Fruit fly (Drosophila melanogaster) whole organism, prepupa: ENCODE data around the gene CG34258.

ENCODE experiments used
- Blimp-1 ChIP-seq: fragments of 200-800 bp; sonication (Bioruptor generic); optimal IDR thresholded peaks from 3 replicates; lab custom pipeline; 2017; ENCODE audit warnings: missing biosample characterization, missing genetic modification characterization, mild to moderate bottlenecking, moderate library complexity, missing genetic modification reagents
- CG10631 ChIP-seq: fragments of 200-800 bp; sonication (Bioruptor generic); optimal IDR thresholded peaks from 2 replicates; lab custom pipeline; 2016; ENCODE audit warnings: missing biosample characterization, missing genetic modification characterization
- CG11294 ChIP-seq: fragments of 200-800 bp; sonication (Bioruptor generic); IDR thresholded peaks from 2 replicates; pipeline ENCODE4 v1.3.6; 2022; ENCODE audit warnings: missing biosample characterization, missing genetic modification characterization
- CG11762 ChIP-seq: fragments of 200-800 bp; sonication (Bioruptor generic); optimal IDR thresholded peaks from 3 replicates; lab custom pipeline; 2016; ENCODE audit warnings: missing biosample characterization, missing genetic modification characterization; ENCODE audit not compliant: insufficient read depth
- CG15336 ChIP-seq: fragments of 200-800 bp; sonication (Bioruptor generic); IDR thresholded peaks from 2 replicates; pipeline ENCODE4 v1.3.6; 2022; ENCODE audit warnings: missing biosample characterization, missing genetic modification characterization
- CG1621 ChIP-seq: fragments of 200-800 bp; sonication (Bioruptor generic); optimal IDR thresholded peaks from 3 replicates; lab custom pipeline; 2018; ENCODE audit warnings: missing biosample characterization, mild to moderate bottlenecking, missing genetic modification characterization
- CG34406 ChIP-seq: fragments of 200-800 bp; sonication (Bioruptor generic); optimal IDR thresholded peaks from 3 replicates; lab custom pipeline; 2016; ENCODE audit warnings: missing biosample characterization, missing genetic modification characterization
- CG6163 ChIP-seq: fragments of 200-800 bp; sonication (Bioruptor generic); IDR thresholded peaks from 3 replicates; pipeline ENCODE4 v1.3.6; 2022; ENCODE audit warnings: missing biosample characterization, missing genetic modification characterization
- CG6276 ChIP-seq: fragments of 200-800 bp; sonication (Bioruptor generic); optimal IDR thresholded peaks from 2 replicates; lab custom pipeline; 2017; ENCODE audit warnings: missing biosample characterization, mild to moderate bottlenecking, missing genetic modification characterization
- CG6792 ChIP-seq: fragments of 200-800 bp; sonication (Bioruptor generic); optimal IDR thresholded peaks from 3 replicates; lab custom pipeline; 2016; ENCODE audit warnings: missing biosample characterization, missing genetic modification characterization
- CG6808 ChIP-seq: fragments of 200-800 bp; sonication (Bioruptor generic); optimal IDR thresholded peaks from 3 replicates; lab custom pipeline; 2017; ENCODE audit warnings: missing biosample characterization, missing genetic modification characterization, mild to moderate bottlenecking, moderate library complexity, missing genetic modification reagents
- CG8632 ChIP-seq: fragments of 200-800 bp; sonication (Bioruptor generic); optimal IDR thresholded peaks from 3 replicates; lab custom pipeline; 2016; ENCODE audit warnings: missing biosample characterization, missing genetic modification characterization
- Eip78C ChIP-seq: fragments of 200-800 bp; sonication (Bioruptor generic); peaks from one replicate; lab custom pipeline; 2016; ENCODE audit warnings: missing biosample characterization, missing genetic modification characterization
- Ets21C ChIP-seq: fragments of 200-800 bp; sonication (Bioruptor generic); optimal IDR thresholded peaks from 3 replicates; lab custom pipeline; 2016; ENCODE audit warnings: missing biosample characterization, missing genetic modification characterization
- Ets96B ChIP-seq: fragments of 200-800 bp; optimal IDR thresholded peaks from 2 replicates; lab custom pipeline; 2019; ENCODE audit warnings: missing biosample characterization, mild to moderate bottlenecking, missing genetic modification characterization, moderate library complexity
- Gug ChIP-seq: fragments of 200-800 bp; sonication (Bioruptor generic); IDR thresholded peaks from 2 replicates; pipeline ENCODE4 v1.3.6; 2022; ENCODE audit warnings: missing biosample characterization, missing genetic modification characterization
- Hr39 ChIP-seq: fragments of 200-800 bp; sonication (Bioruptor generic); optimal IDR thresholded peaks from 2 replicates; lab custom pipeline; 2016; ENCODE audit warnings: missing biosample characterization, missing genetic modification characterization
- Lpt ChIP-seq: fragments of 200-800 bp; sonication (Bioruptor generic); optimal IDR thresholded peaks from 3 replicates; lab custom pipeline; 2016; ENCODE audit warnings: missing biosample characterization, missing genetic modification characterization
- Met ChIP-seq: fragments of 200-800 bp; sonication (Bioruptor generic); optimal IDR thresholded peaks from 3 replicates; lab custom pipeline; 2016; ENCODE audit warnings: missing biosample characterization, missing genetic modification characterization
- OdsH ChIP-seq: fragments of 200-800 bp; sonication (Bioruptor generic); optimal IDR thresholded peaks from 3 replicates; lab custom pipeline; 2016; ENCODE audit warnings: missing biosample characterization, missing genetic modification characterization
- Sox14 ChIP-seq: fragments of 200-800 bp; sonication (Bioruptor generic); optimal IDR thresholded peaks from 3 replicates; lab custom pipeline; 2016; ENCODE audit warnings: missing biosample characterization, missing genetic modification characterization
- Sox15 ChIP-seq: fragments of 200-800 bp; sonication (Bioruptor generic); optimal IDR thresholded peaks from 3 replicates; lab custom pipeline; 2016; ENCODE audit warnings: missing biosample characterization, missing genetic modification characterization
- cyc ChIP-seq: fragments of 200-800 bp; sonication (Bioruptor generic); optimal IDR thresholded peaks from 3 replicates; lab custom pipeline; 2016; ENCODE audit warnings: missing biosample characterization, missing genetic modification characterization
- dac ChIP-seq: fragments of 200-800 bp; sonication (Bioruptor generic); optimal IDR thresholded peaks from 2 replicates; lab custom pipeline; 2017; ENCODE audit warnings: missing biosample characterization, mild to moderate bottlenecking, missing genetic modification characterization
- dsx ChIP-seq: fragments of 200-800 bp; optimal IDR thresholded peaks from 3 replicates; lab custom pipeline; 2019; ENCODE audit warnings: missing biosample characterization, mild to moderate bottlenecking, missing genetic modification characterization, moderate library complexity; ENCODE audit not compliant: poor library complexity, severe bottlenecking
- eg ChIP-seq: fragments of 200-800 bp; sonication (Bioruptor generic); IDR thresholded peaks from 3 replicates; pipeline ENCODE4 v1.3.6; 2022; ENCODE audit warnings: missing biosample characterization, missing genetic modification characterization
- esn ChIP-seq: fragments of 200-800 bp; sonication (Bioruptor generic); optimal IDR thresholded peaks from 2 replicates; lab custom pipeline; 2016; ENCODE audit warnings: missing biosample characterization, mild to moderate bottlenecking, missing genetic modification characterization, moderate library complexity
- fkh ChIP-seq: fragments of 200-800 bp; sonication (Bioruptor generic); optimal IDR thresholded peaks from 3 replicates; lab custom pipeline; 2017; ENCODE audit warnings: missing biosample characterization, mild to moderate bottlenecking, missing genetic modification characterization, moderate library complexity
- lz ChIP-seq: fragments of 200-800 bp; sonication (Bioruptor generic); optimal IDR thresholded peaks from 3 replicates; lab custom pipeline; 2016; ENCODE audit warnings: missing biosample characterization, missing genetic modification characterization
- net ChIP-seq: fragments of 200-800 bp; sonication (Bioruptor generic); optimal IDR thresholded peaks from 3 replicates; lab custom pipeline; 2016; ENCODE audit warnings: missing biosample characterization, missing genetic modification characterization
- salr ChIP-seq, 2 experiments: fragments of 200-800 bp; sonication (Bioruptor generic); optimal IDR thresholded peaks; 3 replicates each; lab custom pipeline; 2016 to 2018; ENCODE audit warnings: missing biosample characterization in 2 of 2, missing genetic modification characterization in 2 of 2, mild to moderate bottlenecking in 1 of 2
- ss ChIP-seq, 2 experiments: fragments of 200-800 bp; sonication (Bioruptor generic); optimal IDR thresholded peaks; 2 replicates in 1 of 2; 3 replicates in 1 of 2; lab custom pipeline; 2017 to 2018; ENCODE audit warnings: mild to moderate bottlenecking in 2 of 2, missing biosample characterization in 2 of 2, missing genetic modification characterization in 2 of 2, moderate library complexity in 1 of 2
- svp ChIP-seq: fragments of 200-800 bp; sonication (Bioruptor generic); peaks from one replicate; lab custom pipeline; 2016; ENCODE audit warnings: missing biosample characterization, missing genetic modification characterization
- topi ChIP-seq: fragments of 200-800 bp; sonication (Bioruptor generic); optimal IDR thresholded peaks from 3 replicates; lab custom pipeline; 2016; ENCODE audit warnings: missing biosample characterization, missing genetic modification characterization
- vri ChIP-seq: fragments of 200-800 bp; sonication (Bioruptor generic); optimal IDR thresholded peaks from 3 replicates; lab custom pipeline; 2016; ENCODE audit warnings: missing biosample characterization, mild to moderate bottlenecking, missing genetic modification characterization

The CG34258 gene

dm6 chr3L:19910054-19910414, 41.7 kb downstream of the CG34258 start, which contains the start of the genes Mi-2 and Prp3:
Mi-2 (minus strand) TSS chr3L:19910215.
Prp3 (plus strand) TSS chr3L:19910300.
- no peak for TF ChIP-seq CG11762 (GFP tag; lab: Kevin White, UChicago)
- TF ChIP-seq CG6163 (GFP tag; lab: Robert Waterston, UW), result peak; percentile 48; the same call in 2 of the 3 replicates
- TF ChIP-seq Eip78C (GFP tag; lab: Kevin White, UChicago), result peak; percentile 54
- TF ChIP-seq fkh (GFP tag; lab: Kevin White, UChicago), result peak; percentile 71
- TF ChIP-seq Sox14, result peak; percentile 31
- TF ChIP-seq vri (GFP tag; lab: Kevin White, UChicago), result no peak
- TF ChIP-seq, all 60 proteins: peak for 4

- TF ChIP-seq CG10631 (GFP tag; lab: Kevin White, UChicago) (no peak), cyc (no peak), topi (GFP tag; lab: Kevin White, UChicago) (no peak), Hr39 (GFP tag; lab: Kevin White, UChicago) (no peak), OdsH (GFP tag; lab: Kevin White, UChicago) (no peak), Met (GFP tag; lab: Kevin White, UChicago) (no peak), lz (GFP tag; lab: Kevin White, UChicago) (peak; percentile 27), dsx (peak; percentile 91), Eip78C (GFP tag; lab: Kevin White, UChicago) (peak; percentile 72), CG6792 (GFP tag; lab: Kevin White, UChicago) (peak; percentile 5), Sox15 (GFP tag; lab: Kevin White, UChicago) (no peak), CG1621 (tag; lab: Kevin White, UChicago) (peak; percentile 42), ss (GFP tag; optimal IDR thresholded peaks at IDR 0.05; lab: Kevin White, UChicago) (no peak), Ets96B (tag; lab: Kevin White, UChicago) (no peak), eg (0 out of 3 replicates have a peak, but pooled peaks have one; percentile 15), dac (GFP tag; lab: Kevin White, UChicago) (no peak), svp (GFP tag; lab: Kevin White, UChicago) (no peak), CG34406 (GFP tag; lab: Kevin White, UChicago) (peak; percentile 8), salr (GFP tag; optimal IDR thresholded peaks at IDR 0.05; lab: Kevin White, UChicago) (no peak), Sox14 (peak; percentile 74), CG11294 (GFP tag; lab: Robert Waterston, UW) (no peak), CG6276 (GFP tag; lab: Kevin White, UChicago) (no peak), Ets21C (GFP tag; lab: Kevin White, UChicago) (no peak), CG6163 (GFP tag; lab: Robert Waterston, UW) (peak; percentile 46; the same call in 2 of the 3 replicates), CG8632 (no peak), CG15336 (no peak), Gug (no peak), esn (peak; percentile 10), net (no peak)
These were observed 42.3 kb downstream of the CG34258 start for dm6 chr3L:19909234-19910053.

dm6 chr3L:19908201-19909127, 43.3 kb downstream of the CG34258 start:
- TF ChIP-seq Lpt (peak; percentile 11), Eip78C (GFP tag; lab: Kevin White, UChicago) (no peak), CG15336 (0 out of 2 replicates have a peak, but pooled peaks have one; percentile 13), CG6276 (GFP tag; lab: Kevin White, UChicago) (no peak), Ets21C (GFP tag; lab: Kevin White, UChicago) (no peak), eg (peak; percentile 39; the same call in 1 of the 3 replicates), CG6163 (GFP tag; lab: Robert Waterston, UW) (peak; percentile 61; the same call in 2 of the 3 replicates), ss (GFP tag; optimal IDR thresholded peaks at IDR 0.05; lab: Kevin White, UChicago) (peak in 1 of 2 experiments; percentile 4), vri (GFP tag; lab: Kevin White, UChicago) (peak; percentile 65), CG6808 (GFP tag; lab: Kevin White, UChicago) (peak; percentile 9), Blimp-1 (peak; percentile 40)
